Worm (Caenorhabditis elegans): Measurements from ENCODE around the gene glb-24.
"Not testable (repeated sequence)": the region's sequence is repeated elsewhere in the genome, so short reads cannot be mapped to it uniquely, and the experiment has no call there.

ce11 chrV:12865615-12866014, 20.1 kb downstream of the glb-24 start, which contains the start of gene T07F10.5:
- not testable (repeated sequence) for TF ChIP-seq W03F9.2, him-1, dao-5 (tag; optimal IDR thresholded peaks at IDR 0.05)
